Worm (Caenorhabditis elegans) whole organism, L4/young adult: ENCODE data around the gene B0507.5.

Experiments
- W03F9.2 ChIP-seq: fragments of 150-350 bp; optimal IDR thresholded peaks from 2 replicates; lab custom pipeline; 2014; ENCODE audit warnings: missing biosample characterization, missing genetic modification characterization
- him-1 ChIP-seq: sonication (generic microtip); optimal IDR thresholded peaks from 2 replicates; lab custom pipeline; 2016; ENCODE audit warnings: missing genotype, missing genetic modification reagents, missing genetic modification characterization, missing compliant biosample characterization

- TF ChIP-seq him-1 (no peak), W03F9.2 (no peak)
Observed at ce11 chrV:8796246-8796645, 42.8 kb downstream of the B0507.5 start.
